Worm (Caenorhabditis elegans) whole organism, L4/young adult: Measurements from ENCODE around the gene spr-3.

Source experiments
- W03F9.2 ChIP-seq: fragments of 150-350 bp; optimal IDR thresholded peaks from 2 replicates; lab custom pipeline; 2014; ENCODE audit warnings: missing biosample characterization, missing genetic modification characterization
- dao-5 ChIP-seq: sonication (generic microtip); optimal IDR thresholded peaks from 2 replicates; lab custom pipeline; 2016; ENCODE audit warnings: missing genotype, missing genetic modification characterization, moderate library complexity, missing compliant biosample characterization
- him-1 ChIP-seq: sonication (generic microtip); optimal IDR thresholded peaks from 2 replicates; lab custom pipeline; 2016; ENCODE audit warnings: missing genotype, missing genetic modification reagents, missing genetic modification characterization, missing compliant biosample characterization

DNA sequence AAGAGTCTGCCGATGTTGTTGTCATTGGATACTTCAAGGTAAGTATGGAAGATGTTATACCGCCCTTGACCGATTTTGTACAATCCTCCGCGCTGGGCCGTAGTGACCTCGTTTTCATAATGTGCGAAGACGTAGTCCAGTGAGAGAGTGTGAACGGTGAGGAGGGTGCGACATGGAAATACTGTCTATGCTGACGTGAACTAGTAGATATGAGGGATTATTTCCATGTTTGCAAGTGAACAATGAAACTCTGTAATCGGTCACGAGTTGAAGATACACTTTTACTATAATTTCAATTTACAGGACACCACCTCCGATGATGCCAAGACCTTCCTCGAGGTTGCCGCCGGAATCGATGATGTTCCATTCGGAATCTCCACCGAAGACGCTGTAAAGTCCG is 11.0 kb downstream of the spr-3 start:
- TF ChIP-seq him-1 (tag; lab: Kevin White, UChicago) (no peak), dao-5 (tag; lab: Kevin White, UChicago) (no peak), W03F9.2 (tag; lab: Kevin White, UChicago) (no peak)
